Worm (Caenorhabditis elegans) whole organism, L4/young adult: ENCODE data around the gene C25E10.8.

Source experiments
- W03F9.2 ChIP-seq: fragments of 150-350 bp; optimal IDR thresholded peaks from 2 replicates; lab custom pipeline; 2014; ENCODE audit warnings: missing biosample characterization, missing genetic modification characterization
- dao-5 ChIP-seq: sonication (generic microtip); optimal IDR thresholded peaks from 2 replicates; lab custom pipeline; 2016; ENCODE audit warnings: missing genotype, missing genetic modification characterization, moderate library complexity, missing compliant biosample characterization
- him-1 ChIP-seq: sonication (generic microtip); optimal IDR thresholded peaks from 2 replicates; lab custom pipeline; 2016; ENCODE audit warnings: missing genotype, missing genetic modification reagents, missing genetic modification characterization, missing compliant biosample characterization

C25E10.8 gene

DNA sequence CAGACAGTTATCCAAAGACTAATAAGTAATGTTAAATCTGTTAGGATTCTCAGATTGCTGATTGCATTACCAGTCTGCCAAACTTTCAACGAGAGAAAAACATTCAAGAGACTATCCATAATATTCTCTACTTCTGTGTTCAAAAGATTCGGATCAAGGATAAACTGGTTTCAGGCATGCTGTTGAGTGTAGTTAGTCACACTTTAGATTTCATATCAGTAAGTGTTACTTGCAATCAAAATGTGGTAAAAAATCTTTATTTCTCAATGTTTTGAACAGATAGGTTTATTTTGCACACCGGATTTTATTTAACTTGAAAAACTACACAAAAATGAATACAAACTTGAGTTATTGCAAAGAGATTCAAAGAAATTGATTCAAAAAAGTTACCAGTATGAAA, 31.8 kb downstream of the C25E10.8 start, which contains the start of gene oac-41:
Gene oac-41 (minus strand): TSS at position 101 of the 400 bp plus-strand sequence.
- TF ChIP-seq W03F9.2 (tag; lab: Kevin White, UChicago) (no peak), dao-5 (tag; lab: Kevin White, UChicago) (no peak)

- no peak for TF ChIP-seq W03F9.2 (tag; lab: Kevin White, UChicago)
- TF ChIP-seq him-1 (tag; lab: Kevin White, UChicago), result no peak
- TF ChIP-seq dao-5 (tag; lab: Kevin White, UChicago), result no peak
Measured at ce11 chrV:9018871-9019270, 35.0 kb downstream of the C25E10.8 start.

- no peak for TF ChIP-seq W03F9.2 (tag; lab: Kevin White, UChicago)
- TF ChIP-seq him-1 (tag; lab: Kevin White, UChicago), result no peak
- TF ChIP-seq dao-5 (tag; lab: Kevin White, UChicago), result no peak
Measured at ce11 chrV:9016479-9016878, 37.4 kb downstream of the C25E10.8 start, which contains the start of gene oac-40. TSS of gene oac-40 (plus strand) at chrV:9016779.

DNA sequence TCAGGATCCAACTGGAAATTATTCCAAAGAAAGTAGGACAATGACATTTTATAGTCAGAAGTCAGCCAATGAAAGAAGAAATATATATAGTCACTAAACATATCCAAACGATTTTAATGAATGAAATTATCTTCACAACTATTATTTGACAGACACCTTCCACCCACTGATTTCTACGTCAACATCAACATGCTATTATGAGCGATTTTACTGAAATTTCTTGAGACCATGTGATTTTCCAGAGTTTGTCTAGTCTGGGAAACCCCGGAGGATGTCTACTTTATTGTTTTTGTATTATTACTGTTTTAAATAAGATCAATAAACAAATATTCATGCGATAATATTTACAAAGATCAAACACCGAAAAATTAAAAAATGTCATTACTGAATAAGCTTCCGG, 38.3 kb downstream of the C25E10.8 start, which contains the start of gene srt-18:
Gene srt-18 (minus strand): TSS at position 101 of the 400 bp plus-strand sequence.
- TF ChIP-seq W03F9.2 (tag; lab: Kevin White, UChicago) (no peak), him-1 (tag; lab: Kevin White, UChicago) (no peak), dao-5 (tag; lab: Kevin White, UChicago) (no peak)

DNA sequence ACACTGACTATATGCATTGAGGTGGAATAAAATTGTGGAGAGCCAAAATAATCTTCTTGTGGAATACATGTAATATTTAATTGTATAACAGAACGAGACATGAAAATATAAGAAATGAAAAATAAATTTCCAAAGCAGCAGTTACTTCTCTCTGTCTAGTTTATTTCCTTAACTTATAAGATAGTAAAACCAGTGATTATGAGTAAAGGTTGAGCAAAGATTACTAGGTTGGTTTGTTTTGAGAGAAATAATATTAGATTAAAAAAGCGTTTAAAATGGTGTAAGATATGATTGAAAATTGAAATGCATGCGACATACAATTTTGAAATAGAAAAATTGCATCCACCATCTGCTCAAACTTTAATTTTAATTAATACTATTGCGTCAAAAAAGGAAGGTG, 40.1 kb downstream of the C25E10.8 start, which contains the start of gene srh-201:
Gene srh-201 (minus strand): TSS at position 101 of the 400 bp plus-strand sequence.
- TF ChIP-seq W03F9.2 (tag; lab: Kevin White, UChicago) (no peak), dao-5 (tag; lab: Kevin White, UChicago) (no peak), him-1 (tag; lab: Kevin White, UChicago) (no peak)

DNA sequence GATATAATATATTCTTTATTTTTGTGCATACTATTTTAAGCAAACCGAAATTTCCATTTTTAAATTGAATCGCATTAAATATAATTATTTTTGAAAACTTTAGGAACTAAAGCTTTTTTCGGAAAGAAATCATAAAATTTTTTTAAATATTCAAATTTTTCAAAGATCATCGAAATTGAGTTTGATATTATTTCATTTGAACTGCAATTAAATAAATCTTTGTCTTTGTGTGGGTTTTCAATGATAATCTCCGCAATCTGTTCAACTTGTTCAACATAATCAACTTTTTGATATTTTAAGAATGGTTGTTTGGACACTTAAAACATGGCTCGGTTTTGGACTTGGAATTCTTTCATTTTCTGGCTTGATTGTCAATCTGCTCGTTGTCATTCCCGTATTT, 44.7 kb downstream of the C25E10.8 start, which contains the start of gene srx-2:
Gene srx-2 (plus strand): TSS at position 301 of the 400 bp plus-strand sequence.
- TF ChIP-seq W03F9.2 (tag; lab: Kevin White, UChicago) (no peak), dao-5 (tag; lab: Kevin White, UChicago) (no peak), him-1 (tag; lab: Kevin White, UChicago) (no peak)

DNA sequence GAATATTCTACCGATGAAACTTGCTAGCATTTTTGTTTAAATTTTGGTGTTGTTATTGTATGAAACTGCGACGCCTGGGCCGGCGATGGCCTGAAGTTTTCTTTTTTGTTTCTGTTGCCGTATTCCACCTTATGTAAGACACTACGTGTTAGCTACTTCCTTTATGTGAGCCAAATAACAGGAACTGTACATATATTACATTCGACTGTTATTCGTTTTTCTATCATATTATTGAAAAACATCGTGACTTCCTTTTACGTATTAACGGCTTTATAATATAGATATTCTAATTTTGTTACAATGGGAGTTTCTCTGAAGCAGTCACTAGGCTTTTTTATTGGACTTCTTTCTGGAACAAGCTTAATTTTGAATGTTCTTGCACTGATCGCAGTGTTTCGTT, 48.6 kb downstream of the C25E10.8 start, which contains the start of gene srx-3:
Gene srx-3 (plus strand): TSS at position 301 of the 400 bp plus-strand sequence.
- TF ChIP-seq him-1 (tag; lab: Kevin White, UChicago) (no peak), W03F9.2 (tag; lab: Kevin White, UChicago) (no peak), dao-5 (tag; lab: Kevin White, UChicago) (no peak)

- TF ChIP-seq dao-5 (tag; lab: Kevin White, UChicago) (no peak), W03F9.2 (tag; lab: Kevin White, UChicago) (no peak), him-1 (tag; lab: Kevin White, UChicago) (no peak)
Measured at ce11 chrV:9003291-9003690, 50.6 kb downstream of the C25E10.8 start, which contains the start of gene srx-1. TSS of gene srx-1 (plus strand) at chrV:9003672.
